Fruit fly (Drosophila melanogaster) whole organism, embryonic: Measurements from ENCODE around the gene CG31826.

ENCODE experiments used
- Ada2b ChIP-seq: fragments of 200-800 bp; sonication (Bioruptor generic); IDR thresholded peaks from 2 replicates; pipeline ENCODE4 v1.3.6; 2022; ENCODE audit warnings: missing biosample characterization, missing genetic modification characterization
- Atf-2 ChIP-seq: fragments of 200-800 bp; sonication (Bioruptor generic); optimal IDR thresholded peaks from 2 replicates; lab custom pipeline; 2016; ENCODE audit warnings: missing biosample characterization, missing genetic modification characterization
- CG10321 ChIP-seq: fragments of 200-800 bp; sonication (Bioruptor generic); IDR thresholded peaks from 2 replicates; pipeline ENCODE4 v1.3.6; 2022; ENCODE audit warnings: missing biosample characterization, missing genetic modification characterization
- CG11247 ChIP-seq: fragments of 200-800 bp; sonication (Bioruptor generic); IDR thresholded peaks from 2 replicates; pipeline ENCODE4 v1.3.6; 2022; ENCODE audit warnings: missing biosample characterization, missing genetic modification characterization
- CG12104 ChIP-seq: fragments of 200-800 bp; sonication (Bioruptor generic); optimal IDR thresholded peaks from 3 replicates; lab custom pipeline; 2016; ENCODE audit warnings: missing biosample characterization, missing genetic modification characterization
- CG12219 ChIP-seq: fragments of 200-800 bp; sonication (Bioruptor generic); optimal IDR thresholded peaks from 3 replicates; lab custom pipeline; 2018; ENCODE audit warnings: missing biosample characterization, mild to moderate bottlenecking, missing genetic modification characterization
- CG13424 ChIP-seq: fragments of 200-800 bp; sonication (Bioruptor generic); optimal IDR thresholded peaks from 2 replicates; lab custom pipeline; 2019; ENCODE audit warnings: missing biosample characterization, mild to moderate bottlenecking, missing genetic modification characterization, moderate library complexity
- CG15479 ChIP-seq: fragments of 200-800 bp; sonication (Bioruptor generic); optimal IDR thresholded peaks from 3 replicates; lab custom pipeline; 2019; ENCODE audit warnings: missing biosample characterization, mild to moderate bottlenecking, missing genetic modification characterization, moderate library complexity
- CG1603 ChIP-seq: fragments of 200-800 bp; sonication (Bioruptor generic); optimal IDR thresholded peaks from 2 replicates; lab custom pipeline; 2019; ENCODE audit warnings: missing biosample characterization, mild to moderate bottlenecking, missing genetic modification characterization, moderate library complexity
- CG1832 ChIP-seq: fragments of 200-800 bp; sonication (Bioruptor generic); optimal IDR thresholded peaks from 2 replicates; lab custom pipeline; 2017; ENCODE audit warnings: missing biosample characterization, mild to moderate bottlenecking, missing genetic modification characterization, inconsistent platforms
- CG18476 ChIP-seq: fragments of 200-800 bp; sonication (Bioruptor generic); optimal IDR thresholded peaks from 2 replicates; lab custom pipeline; 2016; ENCODE audit warnings: missing biosample characterization, mild to moderate bottlenecking, missing genetic modification characterization
- CG18764 ChIP-seq: fragments of 200-800 bp; sonication (Bioruptor generic); optimal IDR thresholded peaks from 3 replicates; lab custom pipeline; 2016; ENCODE audit warnings: missing biosample characterization, missing genetic modification characterization
- CG30403 ChIP-seq: fragments of 200-800 bp; sonication (Bioruptor generic); optimal IDR thresholded peaks from 3 replicates; lab custom pipeline; 2016; ENCODE audit warnings: missing biosample characterization, missing genetic modification characterization
- CG3281 ChIP-seq: fragments of 200-800 bp; sonication (Bioruptor generic); optimal IDR thresholded peaks from 3 replicates; lab custom pipeline; 2017; ENCODE audit warnings: missing biosample characterization, mild to moderate bottlenecking, missing genetic modification characterization
- CG4360 ChIP-seq: fragments of 200-800 bp; sonication (Bioruptor generic); IDR thresholded peaks from 2 replicates; pipeline ENCODE4 v1.3.6; 2022; ENCODE audit warnings: missing biosample characterization, missing genetic modification characterization
- CG5180 ChIP-seq: fragments of 200-800 bp; sonication (Bioruptor generic); optimal IDR thresholded peaks from 3 replicates; lab custom pipeline; 2017; ENCODE audit warnings: missing biosample characterization, missing genetic modification characterization, mild to moderate bottlenecking, moderate library complexity, missing genetic modification reagents
- CG6791 ChIP-seq: fragments of 200-800 bp; sonication (Bioruptor generic); IDR thresholded peaks from 3 replicates; pipeline ENCODE4 v1.3.6; 2022; ENCODE audit warnings: missing biosample characterization, missing genetic modification characterization; ENCODE audit not compliant: partially characterized antibody
- CG7271 ChIP-seq: fragments of 200-800 bp; sonication (Bioruptor generic); optimal IDR thresholded peaks from 2 replicates; lab custom pipeline; 2018; ENCODE audit warnings: missing biosample characterization, mild to moderate bottlenecking, missing genetic modification characterization, moderate library complexity
- CG7372 ChIP-seq: fragments of 200-800 bp; sonication (Bioruptor generic); IDR thresholded peaks from 2 replicates; pipeline ENCODE4 v1.3.6; 2022; ENCODE audit warnings: missing biosample characterization, missing genetic modification characterization
- CG7928 ChIP-seq: fragments of 200-800 bp; sonication (Bioruptor generic); optimal IDR thresholded peaks from 2 replicates; lab custom pipeline; 2017; ENCODE audit warnings: missing biosample characterization, mild to moderate bottlenecking, missing genetic modification characterization
- CG8388 ChIP-seq: fragments of 200-800 bp; sonication (Bioruptor generic); optimal IDR thresholded peaks from 2 replicates; lab custom pipeline; 2019; ENCODE audit warnings: missing biosample characterization, mild to moderate bottlenecking, missing genetic modification characterization, moderate library complexity
- CG9609 ChIP-seq: fragments of 200-800 bp; sonication (Bioruptor generic); optimal IDR thresholded peaks from 3 replicates; lab custom pipeline; 2016; ENCODE audit warnings: missing biosample characterization, missing genetic modification characterization
- CG9797 ChIP-seq: fragments of 200-800 bp; sonication (Bioruptor generic); optimal IDR thresholded peaks from 3 replicates; lab custom pipeline; 2018; ENCODE audit warnings: missing biosample characterization, mild to moderate bottlenecking, missing genetic modification characterization
- Camta ChIP-seq: fragments of 200-800 bp; sonication (Bioruptor generic); optimal IDR thresholded peaks from 2 replicates; lab custom pipeline; 2016; ENCODE audit warnings: missing biosample characterization, missing genetic modification characterization
- Deaf1 ChIP-seq: fragments of 200-800 bp; optimal IDR thresholded peaks from 3 replicates; lab custom pipeline; 2019; ENCODE audit warnings: missing biosample characterization, mild to moderate bottlenecking, missing genetic modification characterization, moderate library complexity
- H15 ChIP-seq: fragments of 200-800 bp; sonication (Bioruptor generic); IDR thresholded peaks from 3 replicates; pipeline ENCODE4 v1.3.6; 2022; ENCODE audit warnings: missing biosample characterization, missing genetic modification characterization
- HLH54F ChIP-seq: fragments of 200-800 bp; sonication (Bioruptor generic); optimal IDR thresholded peaks from 3 replicates; lab custom pipeline; 2016; ENCODE audit warnings: missing biosample characterization, missing genetic modification characterization
- HmgZ ChIP-seq: fragments of 200-800 bp; sonication (Bioruptor generic); optimal IDR thresholded peaks from 2 replicates; lab custom pipeline; 2018; ENCODE audit warnings: missing biosample characterization, mild to moderate bottlenecking, missing genetic modification characterization
- Hmx ChIP-seq: fragments of 200-800 bp; sonication (Bioruptor generic); optimal IDR thresholded peaks from 2 replicates; lab custom pipeline; 2016; ENCODE audit warnings: missing biosample characterization, missing genetic modification characterization
- Kr ChIP-seq: fragments of 200-800 bp; sonication (Bioruptor generic); optimal IDR thresholded peaks from 2 replicates; lab custom pipeline; 2017; ENCODE audit warnings: missing biosample characterization, mild to moderate bottlenecking, missing genetic modification characterization
- Lim3 ChIP-seq: fragments of 200-800 bp; sonication (Bioruptor generic); IDR thresholded peaks from 2 replicates; pipeline ENCODE4 v1.3.6; 2022; ENCODE audit warnings: missing biosample characterization, missing genetic modification characterization
- Mad ChIP-seq: fragments of 200-800 bp; sonication (Bioruptor generic); optimal IDR thresholded peaks from 2 replicates; lab custom pipeline; 2016; ENCODE audit warnings: missing biosample characterization, missing genetic modification characterization
- Med ChIP-seq: fragments of 200-800 bp; sonication (Bioruptor generic); peaks from one replicate; lab custom pipeline; 2016; ENCODE audit warnings: missing biosample characterization, missing genetic modification characterization, mild to moderate bottlenecking, inconsistent platforms, moderate library complexity
- Myb ChIP-seq: fragments of 200-800 bp; sonication (Bioruptor generic); optimal IDR thresholded peaks from 2 replicates; lab custom pipeline; 2016; ENCODE audit warnings: missing biosample characterization, missing genetic modification characterization
- Rx ChIP-seq: fragments of 200-800 bp; sonication (Bioruptor generic); IDR thresholded peaks from 2 replicates; pipeline ENCODE4 v1.3.6; 2022; ENCODE audit warnings: missing biosample characterization, missing genetic modification characterization
- Side ChIP-seq: fragments of 200-800 bp; sonication (Bioruptor generic); optimal IDR thresholded peaks from 2 replicates; lab custom pipeline; 2016; ENCODE audit warnings: missing biosample characterization, missing genetic modification characterization
- croc ChIP-seq: fragments of 200-800 bp; sonication (Bioruptor generic); conservative IDR thresholded peaks from 3 replicates; pipeline ENCODE4 v1.3.6; 2022; ENCODE audit warnings: missing biosample characterization, missing genetic modification characterization
- dm ChIP-seq: fragments of 200-800 bp; sonication (Bioruptor generic); optimal IDR thresholded peaks from 3 replicates; lab custom pipeline; 2016; ENCODE audit warnings: missing biosample characterization, missing genetic modification characterization
- ems ChIP-seq: fragments of 200-800 bp; sonication (Bioruptor generic); optimal IDR thresholded peaks from 3 replicates; lab custom pipeline; 2016; ENCODE audit warnings: missing biosample characterization, missing genetic modification characterization
- eve ChIP-seq, 2 experiments: fragments of >200 bp; optimal IDR thresholded peaks; 2 replicates each; lab custom pipeline; 2017; ENCODE audit warnings: missing biosample characterization in 2 of 2, missing genetic modification characterization in 2 of 2
- fd102C ChIP-seq: fragments of 200-800 bp; sonication (Bioruptor generic); optimal IDR thresholded peaks from 2 replicates; lab custom pipeline; 2018; ENCODE audit warnings: missing biosample characterization, mild to moderate bottlenecking, missing genetic modification characterization, moderate library complexity
- insv ChIP-seq, 2 experiments: fragments of 200-800 bp; sonication (Bioruptor generic); optimal IDR thresholded peaks; 3 replicates each; lab custom pipeline; 2016 to 2018; ENCODE audit warnings: missing biosample characterization in 2 of 2, missing genetic modification characterization in 2 of 2
- jumu ChIP-seq: fragments of 200-800 bp; sonication (Bioruptor generic); optimal IDR thresholded peaks from 3 replicates; lab custom pipeline; 2016; ENCODE audit warnings: missing biosample characterization, missing genetic modification characterization
- kah ChIP-seq: fragments of 200-800 bp; sonication (Bioruptor generic); optimal IDR thresholded peaks from 2 replicates; lab custom pipeline; 2018; ENCODE audit warnings: missing biosample characterization, mild to moderate bottlenecking, missing genetic modification characterization
- kni ChIP-seq: fragments of 200-800 bp; sonication (Bioruptor generic); optimal IDR thresholded peaks from 3 replicates; lab custom pipeline; 2017; ENCODE audit warnings: mild to moderate bottlenecking, missing biosample characterization, missing genetic modification reagents, missing genetic modification characterization
- lola ChIP-seq, 3 experiments: fragments of >200 bp in 2 of 3; fragments of 200-800 bp in 1 of 3; sonication (Bioruptor generic) in 1 of 3; optimal IDR thresholded peaks; 2 replicates each; lab custom pipeline; 2017 to 2019; ENCODE audit warnings: missing biosample characterization in 3 of 3, missing genetic modification characterization in 3 of 3, mild to moderate bottlenecking in 1 of 3, moderate library complexity in 1 of 3
- pfk ChIP-seq: fragments of 200-800 bp; sonication (Bioruptor generic); optimal IDR thresholded peaks from 2 replicates; lab custom pipeline; 2018; ENCODE audit warnings: missing biosample characterization, mild to moderate bottlenecking, missing genetic modification characterization, moderate library complexity
- pros ChIP-seq: fragments of 200-800 bp; sonication (Bioruptor generic); optimal IDR thresholded peaks from 3 replicates; lab custom pipeline; 2019; ENCODE audit warnings: missing biosample characterization, mild to moderate bottlenecking, missing genetic modification characterization, moderate library complexity
- slou ChIP-seq: fragments of 200-800 bp; sonication (Bioruptor generic); optimal IDR thresholded peaks from 3 replicates; lab custom pipeline; 2016; ENCODE audit warnings: missing biosample characterization, missing genetic modification characterization
- stwl ChIP-seq: fragments of 200-800 bp; sonication (Bioruptor generic); optimal IDR thresholded peaks from 3 replicates; lab custom pipeline; 2018; ENCODE audit warnings: missing biosample characterization, mild to moderate bottlenecking, missing genetic modification characterization, moderate library complexity
- tio ChIP-seq: fragments of 200-800 bp; sonication (Bioruptor generic); optimal IDR thresholded peaks from 2 replicates; lab custom pipeline; 2017; ENCODE audit warnings: missing biosample characterization, missing genetic modification characterization, inconsistent platforms
- vvl ChIP-seq: fragments of 200-800 bp; sonication (Bioruptor generic); IDR thresholded peaks from 2 replicates; pipeline ENCODE4 v1.3.6; 2022; ENCODE audit warnings: missing biosample characterization, missing genetic modification characterization

Gene CG31826

dm6 chr2L:15731687-15732086 is 41.2 kb downstream of the CG31826 start (continued):
- TF ChIP-seq CG30403 (GFP tag; lab: Kevin White, UChicago) (no peak), CG12219 (GFP tag; lab: Kevin White, UChicago) (no peak), HLH54F (GFP tag; lab: Kevin White, UChicago) (no peak), Myb (GFP tag; lab: Kevin White, UChicago) (no peak), HmgZ (tag; lab: Kevin White, UChicago) (no peak), CG3281 (GFP tag; lab: Kevin White, UChicago) (no peak), slou (no peak), CG10321 (peak; percentile 62; the same call in 1 of the 2 replicates), CG6791 (GFP tag; lab: Robert Waterston, UW) (no peak; the same call in 2 of the 3 replicates), Atf-2 (GFP tag; lab: Kevin White, UChicago) (no peak), CG9797 (GFP tag; lab: Kevin White, UChicago) (no peak), CG12104 (GFP tag; lab: Kevin White, UChicago) (no peak), Lim3 (no peak), CG1603 (tag; lab: Kevin White, UChicago) (no peak), CG7928 (GFP tag; lab: Kevin White, UChicago) (no peak), jumu (no peak), CG1832 (peak; percentile 41), CG8388 (GFP tag; lab: Kevin White, UChicago) (no peak), Deaf1 (peak; percentile 67), Kr (peak; percentile 43), Mad (GFP tag; lab: Kevin White, UChicago) (no peak), CG9609 (no peak), dm (no peak), ems (GFP tag; lab: Kevin White, UChicago) (no peak), lola (GFP tag; optimal IDR thresholded peaks at IDR 0.05; lab: Kevin White, UChicago) (no peak), eve (GFP tag; optimal IDR thresholded peaks at IDR 0.05; lab: Kevin White, UChicago) (no peak), kni (peak; percentile 30), CG18764 (no peak), fd102C (GFP tag; lab: Kevin White, UChicago) (peak; percentile 53), kah (GFP tag; lab: Kevin White, UChicago) (no peak), croc (GFP tag; lab: Robert Waterston, UW) (no peak), CG18476 (GFP tag; lab: Kevin White, UChicago) (no peak), Hmx (no peak), vvl (GFP tag; lab: Robert Waterston, UW) (no peak), CG4360 (GFP tag; lab: Robert Waterston, UW) (peak; percentile 99), CG7271 (tag; lab: Kevin White, UChicago) (peak; percentile 10), tio (GFP tag; lab: Kevin White, UChicago) (no peak), pros (peak; percentile 99), CG5180 (GFP tag; lab: Kevin White, UChicago) (no peak), pfk (GFP tag; lab: Kevin White, UChicago) (peak; percentile 13), Side (GFP tag; lab: Kevin White, UChicago) (no peak), CG11247 (GFP tag; lab: Robert Waterston, UW) (no peak), stwl (tag; lab: Kevin White, UChicago) (no peak), Rx (GFP tag; lab: Robert Waterston, UW) (no peak), insv (GFP tag; optimal IDR thresholded peaks at IDR 0.05; lab: Kevin White, UChicago) (peak in 1 of 2 experiments; percentile 64), Med (GFP tag; lab: Kevin White, UChicago) (no peak), Camta (no peak), CG13424 (tag; lab: Kevin White, UChicago) (no peak), H15 (GFP tag; lab: Robert Waterston, UW) (no peak), CG7372 (GFP tag; lab: Robert Waterston, UW) (no peak), CG15479 (GFP tag; lab: Kevin White, UChicago) (peak; percentile 98), Ada2b (GFP tag; lab: Robert Waterston, UW) (no peak)
